Fruit fly (Drosophila melanogaster) ovary, adult (tissue): ENCODE measurements around the gene NetA.

Experiments
- CG17801 ChIP-seq: fragments of 200-800 bp; optimal IDR thresholded peaks from 2 replicates; lab custom pipeline; 2019; ENCODE audit warnings: missing biosample characterization, mild to moderate bottlenecking, missing genetic modification characterization, moderate library complexity; ENCODE audit not compliant: partially characterized antibody

NetA gene

dm6 chrX:14603600-14604182, 50.0 kb downstream of the NetA start:
- no peak for TF ChIP-seq CG17801

DNA sequence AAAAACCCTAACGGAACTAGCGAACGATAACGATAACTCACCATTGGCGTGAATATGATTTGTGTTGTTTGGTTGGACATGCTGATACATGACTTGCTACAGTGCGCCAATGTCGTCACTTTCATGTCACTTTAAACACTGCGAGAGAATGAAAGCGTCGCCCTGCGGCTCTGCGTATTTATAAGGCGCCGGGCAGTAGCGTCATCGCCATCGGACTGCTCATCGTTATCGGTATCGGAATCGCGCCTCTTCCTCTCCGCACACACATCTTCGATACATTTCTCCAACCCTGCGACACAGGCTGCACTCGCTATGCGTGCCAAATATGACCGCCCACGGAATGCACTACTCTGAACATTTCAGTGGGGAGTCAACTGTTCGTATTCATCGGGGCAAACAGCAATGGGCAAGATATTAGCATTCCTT, 51.3 kb downstream of the NetA start, which contains the start of gene sbm:
Gene sbm (minus strand): TSS at position 160 of the 426 bp plus-strand sequence.
- TF ChIP-seq CG17801 = no peak

- TF ChIP-seq CG17801 = no peak
Observed at dm6 chrX:14601922-14602321, 51.8 kb downstream of the NetA start.

- TF ChIP-seq CG17801 = no peak
Observed at dm6 chrX:14599431-14599830, 54.3 kb downstream of the NetA start.

- TF ChIP-seq CG17801 = no peak
Observed at dm6 chrX:14598706-14599105, 55.0 kb downstream of the NetA start.

- TF ChIP-seq CG17801 = no peak
Observed at dm6 chrX:14593091-14593490, 60.6 kb downstream of the NetA start.

dm6 chrX:14591491-14591890, 62.2 kb downstream of the NetA start:
- no peak for TF ChIP-seq CG17801

DNA sequence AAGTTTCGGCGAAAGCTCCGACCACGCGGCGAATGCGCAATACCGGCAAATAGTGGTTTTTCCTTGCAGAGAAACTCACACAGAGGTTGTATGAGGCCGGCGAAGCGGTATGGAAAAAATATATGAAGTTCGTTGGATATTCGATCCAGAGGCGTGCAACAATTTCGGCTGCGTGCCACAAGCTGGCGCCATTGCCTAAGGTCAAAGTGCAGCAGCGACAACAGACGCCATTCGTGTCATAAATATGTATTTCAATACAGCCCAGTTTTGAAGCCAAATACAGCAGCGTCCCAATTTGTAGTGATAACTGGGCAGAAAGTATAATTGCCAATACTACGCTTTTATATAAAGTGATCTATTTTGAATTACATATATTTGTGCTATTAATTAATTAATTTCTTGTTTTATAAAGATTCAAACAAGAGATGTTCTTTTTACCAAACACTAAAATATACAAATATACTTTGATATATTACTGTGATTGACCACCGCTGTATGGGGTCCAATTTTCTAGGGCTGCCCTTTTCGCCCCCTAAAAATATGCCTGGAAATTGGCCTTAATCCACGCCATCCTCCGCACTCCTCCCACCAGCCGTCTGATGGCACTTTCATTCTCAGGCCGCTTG, 64.6 kb downstream of the NetA start:
- no peak for TF ChIP-seq CG17801

DNA sequence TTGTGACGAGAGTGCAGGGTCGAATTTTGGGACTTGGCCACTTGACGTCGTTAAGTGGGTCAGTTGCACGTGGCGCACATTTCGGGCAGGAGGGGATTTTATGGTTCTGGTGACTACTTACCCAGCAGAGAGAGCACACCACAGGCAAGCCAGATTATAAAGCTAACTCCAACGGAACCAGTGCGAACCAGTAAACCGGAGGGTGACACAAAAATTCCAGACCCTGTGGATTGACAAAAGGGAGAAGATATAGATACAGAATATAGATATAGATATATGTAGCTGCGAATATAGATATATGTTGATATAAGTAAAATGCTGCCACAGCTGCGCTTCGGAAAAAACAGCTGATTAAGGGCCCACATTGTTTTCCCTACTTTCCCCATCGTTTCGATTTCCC, 65.2 kb downstream of the NetA start:
- no peak for TF ChIP-seq CG17801

- TF ChIP-seq CG17801 = no peak
Observed at dm6 chrX:14585263-14585662, 68.5 kb downstream of the NetA start.

DNA sequence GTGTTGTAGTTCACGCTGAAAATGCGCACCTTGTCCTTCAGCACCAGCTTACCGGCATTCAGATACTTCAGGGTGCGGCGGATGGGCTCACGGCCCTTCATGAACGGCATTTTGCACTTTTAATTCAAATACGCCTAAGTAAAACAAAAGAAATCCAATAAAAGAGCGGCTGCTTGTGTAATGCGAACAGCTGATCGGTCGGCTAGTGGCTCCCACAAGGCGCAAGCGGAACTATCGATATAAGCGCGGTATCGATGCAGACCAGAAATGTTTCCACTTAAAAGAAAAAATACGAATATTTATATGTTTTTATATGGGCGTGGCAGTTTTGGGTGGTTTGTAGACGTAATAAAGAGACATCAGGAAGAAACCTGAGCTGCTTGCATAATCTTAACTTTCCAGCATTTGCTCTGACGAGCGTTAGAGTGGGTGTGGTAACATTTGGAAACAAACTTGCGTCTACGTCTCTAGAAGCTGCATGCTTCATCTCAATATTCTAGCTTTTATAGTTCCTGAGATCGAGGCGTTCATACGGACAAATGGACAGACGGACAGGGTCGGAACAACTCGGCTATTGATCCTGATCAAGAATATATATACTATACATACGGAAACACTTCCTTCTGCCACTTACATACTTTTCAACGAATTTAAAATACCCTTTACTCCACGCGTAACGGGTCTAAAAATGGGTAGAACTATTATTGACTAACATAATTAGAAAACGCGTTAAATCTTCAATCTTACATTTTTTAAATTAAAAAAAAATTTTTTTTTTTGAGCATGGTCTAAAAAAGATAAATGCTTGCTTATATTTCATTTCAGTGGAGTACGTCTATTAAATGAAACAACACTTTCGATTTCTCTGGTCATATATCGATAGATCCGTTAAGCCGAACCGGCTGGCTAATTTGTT, 70.7 kb downstream of the NetA start, which contains the start of the genes mRpS25 and nmdyn-D6:
Gene mRpS25 (minus strand): TSS at position 199 of the 916 bp plus-strand sequence.
Gene nmdyn-D6 (plus strand): TSS at position 894 of the 916 bp plus-strand sequence.
- no peak for TF ChIP-seq CG17801

dm6 chrX:14580359-14580961, 73.3 kb downstream of the NetA start, which contains the start of gene CG14414:
TSS of gene CG14414 (plus strand) at chrX:14580600.
- TF ChIP-seq CG17801 = no peak
